Fruit fly (Drosophila melanogaster) Kc167 (cell line): ENCODE results near the gene CG32459.

ENCODE experiments used
- Myc ChIP-seq: fragments of >200 bp; optimal IDR thresholded peaks from 2 replicates; lab custom pipeline; 2017; ENCODE audit warnings: missing external identifiers
- insv ChIP-seq: fragments of >200 bp; optimal IDR thresholded peaks from 3 replicates; lab custom pipeline; 2018; ENCODE audit warnings: missing external identifiers
- psq ChIP-seq: fragments of >200 bp; optimal IDR thresholded peaks from 2 replicates; lab custom pipeline; 2017; ENCODE audit warnings: missing external identifiers

DNA sequence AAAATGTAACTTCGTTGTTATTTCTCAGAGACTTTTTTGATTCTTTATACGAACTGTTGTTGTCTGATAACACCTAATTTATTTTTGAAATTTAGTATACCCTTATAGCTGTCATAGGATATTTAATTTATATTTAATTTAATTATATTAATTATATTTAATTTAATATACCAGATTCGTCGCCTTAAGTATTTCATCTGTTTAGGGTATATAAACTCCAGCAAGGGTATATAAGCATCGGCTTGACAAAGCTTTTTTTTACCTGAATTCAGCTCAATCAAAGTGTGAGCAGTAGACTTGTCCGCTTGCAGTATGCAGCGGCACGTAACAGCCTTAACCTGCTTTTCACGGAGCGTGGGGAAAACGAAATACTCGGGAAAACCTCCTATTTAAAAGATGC is 27.8 kb upstream of the CG32459 start:
- TF ChIP-seq insv (lab: Kevin White, UChicago), result no peak
- no peak for TF ChIP-seq Myc (lab: Kevin White, UChicago)
- no peak for TF ChIP-seq psq (lab: Kevin White, UChicago)
